Worm (Caenorhabditis elegans) whole organism, L4 larva: ENCODE results near the gene egl-13.

Experiments used
- ceh-82 ChIP-seq: sonication (generic microtip); optimal IDR thresholded peaks from 2 replicates; lab custom pipeline; 2017; ENCODE audit warnings: missing biosample characterization, missing genetic modification characterization
- daf-8 ChIP-seq: fragments of 200-800 bp; sonication (Bioruptor generic); IDR thresholded peaks from 2 replicates; pipeline ENCODE4 v1.3.6; 2022; ENCODE audit warnings: missing genetic modification characterization, missing compliant biosample characterization
- egl-43 ChIP-seq: fragments of 200-800 bp; sonication (Bioruptor generic); IDR thresholded peaks from 2 replicates; pipeline ENCODE4 v1.3.6; 2022; ENCODE audit warnings: missing genetic modification reagents, missing genetic modification characterization, missing compliant biosample characterization
- nhr-28 ChIP-seq: fragments of 150-350 bp; optimal IDR thresholded peaks from 2 replicates; lab custom pipeline; 2014; ENCODE audit warnings: missing biosample characterization, missing genetic modification characterization
- skn-1 ChIP-seq: fragments of 150-350 bp; optimal IDR thresholded peaks from 2 replicates; lab custom pipeline; 2014; ENCODE audit warnings: missing biosample characterization, missing genetic modification characterization
- snpc-4 ChIP-seq: fragments of 150-350 bp; optimal IDR thresholded peaks from 2 replicates; lab custom pipeline; 2014; ENCODE audit warnings: missing biosample characterization, missing genetic modification characterization
- tra-1 ChIP-seq: fragments of 200-800 bp; sonication (Bioruptor generic); IDR thresholded peaks from 2 replicates; pipeline ENCODE4 v1.3.6; 2022; ENCODE audit warnings: missing genetic modification reagents, missing genetic modification characterization, missing compliant biosample characterization

DNA sequence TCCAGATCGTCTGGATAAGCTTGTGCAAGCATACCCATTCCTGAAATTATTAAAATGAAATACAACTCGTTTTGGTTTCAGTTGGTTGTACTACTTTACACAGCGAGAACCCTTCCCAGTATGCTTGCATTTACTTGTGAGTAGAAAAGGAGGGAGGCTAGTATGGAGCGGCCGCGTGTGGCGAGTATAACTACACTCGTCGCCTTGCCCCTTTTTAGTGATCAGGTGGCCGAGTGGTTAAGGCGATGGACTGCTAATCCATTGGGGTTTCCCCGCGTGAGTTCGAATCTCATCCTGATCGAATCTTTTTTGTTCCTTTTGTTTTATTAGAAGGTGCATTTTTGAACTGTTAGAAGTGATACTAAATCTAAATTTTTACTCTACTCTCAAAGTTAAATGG, 44.2 kb downstream of the egl-13 start:
- peak; percentile 98 for TF ChIP-seq egl-43 (GFP tag; lab: Robert Waterston, UW)
- TF ChIP-seq snpc-4 (tag; lab: Kevin White, UChicago): no peak
- no peak for TF ChIP-seq ceh-82
- TF ChIP-seq tra-1 (GFP tag; lab: Robert Waterston, UW): peak; percentile 92
- no peak for TF ChIP-seq skn-1 (tag; lab: Kevin White, UChicago)
- TF ChIP-seq daf-8 (GFP tag; lab: Robert Waterston, UW): 0 out of 2 replicates have a peak, but pooled peaks have one; percentile 88
- TF ChIP-seq nhr-28: peak; percentile 20
